Fruit fly (Drosophila melanogaster) whole organism, wandering third instar larva: ENCODE measurements around the gene ND-ASHI.

Experiments
- Abd-B ChIP-seq: fragments of >200 bp; optimal IDR thresholded peaks from 2 replicates; lab custom pipeline; 2017; ENCODE audit warnings: missing biosample characterization, missing genetic modification characterization
- CG32264 ChIP-seq: fragments of 200-800 bp; sonication (Bioruptor generic); optimal IDR thresholded peaks from 2 replicates; lab custom pipeline; 2016; ENCODE audit warnings: missing biosample characterization, missing genetic modification characterization
- CG9705 ChIP-seq: fragments of 200-800 bp; sonication (Bioruptor generic); optimal IDR thresholded peaks from 2 replicates; lab custom pipeline; 2018; ENCODE audit warnings: missing biosample characterization, mild to moderate bottlenecking, missing genetic modification characterization
- CrebA ChIP-seq: fragments of 200-800 bp; sonication (Bioruptor generic); optimal IDR thresholded peaks from 2 replicates; lab custom pipeline; 2016; ENCODE audit warnings: missing biosample characterization, mild to moderate bottlenecking, missing genetic modification characterization, borderline replicate concordance
- Dfd ChIP-seq: fragments of >200 bp; optimal IDR thresholded peaks from 2 replicates; lab custom pipeline; 2017; ENCODE audit warnings: missing biosample characterization, missing genetic modification characterization
- Dif ChIP-seq: fragments of 200-275, 200-300 bp; sonication (Bioruptor generic); optimal IDR thresholded peaks from 2 replicates; lab custom pipeline; 2018; ENCODE audit warnings: missing biosample characterization, missing genetic modification characterization; ENCODE audit not compliant: partially characterized antibody
- GATAd ChIP-seq: sonication (Bioruptor generic); optimal IDR thresholded peaks from 2 replicates; lab custom pipeline; 2016; ENCODE audit warnings: missing biosample characterization, missing genetic modification characterization
- HLH106 ChIP-seq: fragments of 200-800 bp; optimal IDR thresholded peaks from 3 replicates; lab custom pipeline; 2019; ENCODE audit warnings: missing biosample characterization, mild to moderate bottlenecking, missing genetic modification characterization, moderate library complexity
- Hnf4 ChIP-seq: fragments of 200-800 bp; sonication (Bioruptor generic); optimal IDR thresholded peaks from 2 replicates; lab custom pipeline; 2016; ENCODE audit warnings: missing biosample characterization, mild to moderate bottlenecking, missing genetic modification characterization
- Hr78 ChIP-seq: fragments of >200 bp; optimal IDR thresholded peaks from 2 replicates; lab custom pipeline; 2017; ENCODE audit warnings: missing biosample characterization, missing genetic modification characterization
- Hr83 ChIP-seq: fragments of 200-300 bp; sonication (Bioruptor generic); optimal IDR thresholded peaks from 2 replicates; lab custom pipeline; 2016; ENCODE audit warnings: missing biosample characterization, mild to moderate bottlenecking, missing genetic modification characterization, moderate library complexity; ENCODE audit not compliant: poor library complexity, severe bottlenecking
- Jra ChIP-seq: sonication (Bioruptor generic); optimal IDR thresholded peaks from 2 replicates; lab custom pipeline; 2016; ENCODE audit warnings: missing biosample characterization, missing genetic modification characterization
- Mio ChIP-seq: sonication (Bioruptor generic); optimal IDR thresholded peaks from 2 replicates; lab custom pipeline; 2016; ENCODE audit warnings: missing biosample characterization, missing genetic modification characterization
- Myc ChIP-seq: fragments of >200 bp; optimal IDR thresholded peaks from 2 replicates; lab custom pipeline; 2017
- N ChIP-seq: fragments of >200 bp; optimal IDR thresholded peaks from 2 replicates; lab custom pipeline; 2018; ENCODE audit warnings: missing biosample characterization, missing external identifiers, missing genetic modification characterization
- OdsH ChIP-seq: fragments of 200-800 bp; sonication (Bioruptor generic); optimal IDR thresholded peaks from 2 replicates; lab custom pipeline; 2016; ENCODE audit warnings: missing biosample characterization, mild to moderate bottlenecking, missing genetic modification characterization
- Rel ChIP-seq, 2 experiments: fragments of 200-800 bp; sonication (Bioruptor generic) in 1 of 2; optimal IDR thresholded peaks; 2 replicates in 1 of 2; 3 replicates in 1 of 2; lab custom pipeline; 2016 to 2019; ENCODE audit warnings: mild to moderate bottlenecking in 2 of 2, missing biosample characterization in 2 of 2, missing genetic modification characterization in 2 of 2, moderate library complexity in 1 of 2
- Sp1 ChIP-seq: fragments of 200-800 bp; sonication (Bioruptor generic); optimal IDR thresholded peaks from 3 replicates; lab custom pipeline; 2019; ENCODE audit warnings: missing biosample characterization, mild to moderate bottlenecking, missing genetic modification characterization, moderate library complexity
- Vsx2 ChIP-seq: fragments of 200-300, 225-300 bp; sonication (Bioruptor generic); optimal IDR thresholded peaks from 2 replicates; lab custom pipeline; 2018; ENCODE audit warnings: missing biosample characterization, missing genetic modification characterization; ENCODE audit not compliant: partially characterized antibody
- br ChIP-seq: fragments of 200-800 bp; sonication (Bioruptor generic); optimal IDR thresholded peaks from 2 replicates; lab custom pipeline; 2016; ENCODE audit warnings: missing biosample characterization, missing genetic modification characterization
- brk ChIP-seq: fragments of 200-800 bp; sonication (Bioruptor generic); optimal IDR thresholded peaks from 2 replicates; lab custom pipeline; 2016; ENCODE audit warnings: missing biosample characterization, mild to moderate bottlenecking, missing genetic modification characterization
- dl ChIP-seq, 2 experiments: fragments of 175-275, 200-275 bp in 1 of 2; fragments of 200-275 bp in 1 of 2; sonication (Bioruptor generic); optimal IDR thresholded peaks; lab custom pipeline; 2018; ENCODE audit warnings: mild to moderate bottlenecking in 2 of 2, missing biosample characterization in 2 of 2, missing genetic modification characterization in 2 of 2, moderate library complexity in 2 of 2; ENCODE audit not compliant: partially characterized antibody in 2 of 2, insufficient read depth in 1 of 2
- dmrt93B ChIP-seq: fragments of 200-800 bp; sonication (Bioruptor generic); optimal IDR thresholded peaks from 2 replicates; lab custom pipeline; 2018; ENCODE audit warnings: missing biosample characterization, mild to moderate bottlenecking, missing genetic modification characterization
- dsf ChIP-seq: sonication (Bioruptor generic); optimal IDR thresholded peaks from 2 replicates; lab custom pipeline; 2016; ENCODE audit warnings: missing biosample characterization, missing genetic modification characterization, borderline replicate concordance
- ey ChIP-seq: fragments of 200-800 bp; sonication (Bioruptor generic); optimal IDR thresholded peaks from 2 replicates; lab custom pipeline; 2016; ENCODE audit warnings: missing biosample characterization, missing genetic modification characterization
- foxo ChIP-seq, 2 experiments: fragments of 200-800 bp; sonication (Bioruptor generic); optimal IDR thresholded peaks; 2 replicates in 1 of 2; 3 replicates in 1 of 2; lab custom pipeline; 2016 to 2017; ENCODE audit warnings: missing biosample characterization in 2 of 2, missing genetic modification characterization in 2 of 2
- fru ChIP-seq: fragments of 200-800 bp; sonication (Bioruptor generic); optimal IDR thresholded peaks from 3 replicates; lab custom pipeline; 2016; ENCODE audit warnings: missing biosample characterization, mild to moderate bottlenecking, missing genetic modification characterization
- h ChIP-seq: fragments of 200-800 bp; sonication (Bioruptor generic); optimal IDR thresholded peaks from 3 replicates; lab custom pipeline; 2016; ENCODE audit warnings: missing biosample characterization, mild to moderate bottlenecking, missing genetic modification characterization
- lola ChIP-seq: fragments of >200 bp; optimal IDR thresholded peaks from 2 replicates; lab custom pipeline; 2017; ENCODE audit warnings: missing biosample characterization, missing genetic modification characterization
- pan ChIP-seq: fragments of >200 bp; optimal IDR thresholded peaks from 2 replicates; lab custom pipeline; 2017
- rgr ChIP-seq: fragments of 200-800 bp; sonication (Bioruptor generic); optimal IDR thresholded peaks from 3 replicates; lab custom pipeline; 2016; ENCODE audit warnings: missing biosample characterization, mild to moderate bottlenecking, missing genetic modification characterization
- sv ChIP-seq: fragments of 200-800 bp; sonication (Bioruptor generic); optimal IDR thresholded peaks from 3 replicates; lab custom pipeline; 2016; ENCODE audit warnings: missing biosample characterization, missing genetic modification characterization
- tai ChIP-seq: sonication (Bioruptor generic); optimal IDR thresholded peaks from 2 replicates; lab custom pipeline; 2016; ENCODE audit warnings: missing biosample characterization, missing genetic modification characterization
- woc ChIP-seq: sonication (Bioruptor generic); optimal IDR thresholded peaks from 2 replicates; lab custom pipeline; 2016; ENCODE audit warnings: missing biosample characterization, mild to moderate bottlenecking, missing genetic modification characterization

The ND-ASHI gene

dm6 chrX:6702591-6702990 is 23.7 kb upstream of the ND-ASHI start:
- TF ChIP-seq Myc (no peak), Rel (GFP tag; optimal IDR thresholded peaks at IDR 0.05; lab: Kevin White, UChicago) (no peak), Rel (tag; optimal IDR thresholded peaks at IDR 0.05; lab: Kevin White, UChicago) (no peak), Hr78 (GFP tag; lab: Kevin White, UChicago) (no peak), h (GFP tag; lab: Kevin White, UChicago) (no peak), dsf (GFP tag; lab: Kevin White, UChicago) (no peak), foxo (GFP tag; optimal IDR thresholded peaks at IDR 0.05; lab: Kevin White, UChicago) (no peak), woc (GFP tag; lab: Kevin White, UChicago) (no peak), fru (GFP tag; lab: Kevin White, UChicago) (no peak), CG32264 (GFP tag; lab: Kevin White, UChicago) (no peak), CG9705 (GFP tag; lab: Kevin White, UChicago) (no peak), Jra (GFP tag; lab: Kevin White, UChicago) (no peak), tai (GFP tag; lab: Kevin White, UChicago) (no peak)

- no peak for TF ChIP-seq Rel (GFP tag; optimal IDR thresholded peaks at IDR 0.05; lab: Kevin White, UChicago)
- no peak for TF ChIP-seq Rel (tag; optimal IDR thresholded peaks at IDR 0.05; lab: Kevin White, UChicago)
- TF ChIP-seq sv: peak; percentile 20
Measured at dm6 chrX:6702028-6702433, 23.1 kb upstream of the ND-ASHI start.

- no peak for TF ChIP-seq Hr83 (GFP tag; lab: Kevin White, UChicago)
- no peak for TF ChIP-seq Abd-B (GFP tag; lab: Kevin White, UChicago)
- TF ChIP-seq brk (GFP tag; lab: Kevin White, UChicago): no peak
- no peak for TF ChIP-seq foxo (GFP tag; optimal IDR thresholded peaks at IDR 0.05; lab: Kevin White, UChicago)
- no peak for TF ChIP-seq ey
- TF ChIP-seq Mio (GFP tag; lab: Kevin White, UChicago): no peak
- no peak for TF ChIP-seq rgr (GFP tag; lab: Kevin White, UChicago)
- TF ChIP-seq HLH106 (tag; lab: Kevin White, UChicago): no peak
- no peak for TF ChIP-seq lola (GFP tag; lab: Kevin White, UChicago)
- TF ChIP-seq woc (GFP tag; lab: Kevin White, UChicago): no peak
- TF ChIP-seq Vsx2 (GFP tag; lab: Kevin White, UChicago): no peak
- TF ChIP-seq Rel (GFP tag; optimal IDR thresholded peaks at IDR 0.05; lab: Kevin White, UChicago): no peak
- no peak for TF ChIP-seq Rel (tag; optimal IDR thresholded peaks at IDR 0.05; lab: Kevin White, UChicago)
- TF ChIP-seq dmrt93B (GFP tag; lab: Kevin White, UChicago): no peak
Measured at dm6 chrX:6700990-6701530, 22.1 kb upstream of the ND-ASHI start.

- TF ChIP-seq Hr78 (GFP tag; lab: Kevin White, UChicago) (no peak), woc (GFP tag; lab: Kevin White, UChicago) (no peak), Dfd (no peak), Abd-B (GFP tag; lab: Kevin White, UChicago) (no peak), HLH106 (tag; lab: Kevin White, UChicago) (no peak), pan (lab: Kevin White, UChicago) (no peak), brk (GFP tag; lab: Kevin White, UChicago) (no peak), lola (GFP tag; lab: Kevin White, UChicago) (no peak), CG32264 (GFP tag; lab: Kevin White, UChicago) (no peak)
Measured at dm6 chrX:6700263-6700989, 21.5 kb upstream of the ND-ASHI start.

dm6 chrX:6699255-6699885 is 20.5 kb upstream of the ND-ASHI start, which contains the start of gene CG14441:
TSS of gene CG14441 (plus strand) at chrX:6699508.
- TF ChIP-seq lola (GFP tag; lab: Kevin White, UChicago) (no peak), Sp1 (peak; percentile 73), Dif (no peak), Abd-B (GFP tag; lab: Kevin White, UChicago) (no peak), woc (GFP tag; lab: Kevin White, UChicago) (peak; percentile 93), CG32264 (GFP tag; lab: Kevin White, UChicago) (peak; percentile 47), CrebA (GFP tag; lab: Kevin White, UChicago) (no peak), HLH106 (tag; lab: Kevin White, UChicago) (peak; percentile 50), Hr83 (GFP tag; lab: Kevin White, UChicago) (no peak), N (no peak), dmrt93B (GFP tag; lab: Kevin White, UChicago) (peak; percentile 3), Mio (GFP tag; lab: Kevin White, UChicago) (no peak), dl (GFP tag; optimal IDR thresholded peaks at IDR 0.05; lab: Kevin White, UChicago; ENCODE audit: insufficient read depth in 1 of 2, partially characterized antibody in 2 of 2) (no peak), h (GFP tag; lab: Kevin White, UChicago) (peak; percentile 66), rgr (GFP tag; lab: Kevin White, UChicago) (peak; percentile 65), ey (peak; percentile 39), Dfd (no peak), GATAd (GFP tag; lab: Kevin White, UChicago) (no peak), pan (lab: Kevin White, UChicago) (no peak), Hnf4 (GFP tag; lab: Kevin White, UChicago) (peak; percentile 45), br (peak; percentile 57), tai (GFP tag; lab: Kevin White, UChicago) (no peak), OdsH (GFP tag; lab: Kevin White, UChicago) (peak; percentile 40), Vsx2 (GFP tag; lab: Kevin White, UChicago) (no peak)
